Worm (Caenorhabditis elegans) whole organism, L1 larva: Measurements from ENCODE around the gene ttll-4.

ENCODE experiments used
- C16A3.4 ChIP-seq: fragments of 150-350 bp; optimal IDR thresholded peaks from 2 replicates; lab custom pipeline; 2014; ENCODE audit warnings: missing biosample characterization, missing genetic modification characterization
- efl-1 ChIP-seq, 4 experiments: fragments of 150-350 bp; optimal IDR thresholded peaks in 3 of 4; peaks in 1 of 4; 1 replicate in 1 of 4; 2 replicates in 3 of 4; lab custom pipeline; 2014; ENCODE audit warnings: missing biosample characterization in 2 of 4, missing genetic modification characterization in 2 of 4, missing genetic modification reagents in 2 of 4
- fkh-4 ChIP-seq: sonication (generic microtip); optimal IDR thresholded peaks from 2 replicates; lab custom pipeline; 2016; ENCODE audit warnings: missing compliant biosample characterization, missing genetic modification characterization, borderline replicate concordance
- lin-35 ChIP-seq, 2 experiments: fragments of 150-350 bp; optimal IDR thresholded peaks; 2 replicates each; lab custom pipeline; 2014; ENCODE audit warnings: missing biosample characterization in 2 of 2, missing genetic modification characterization in 2 of 2, missing genetic modification reagents in 2 of 2
- mep-1 ChIP-seq: fragments of 150-350 bp; optimal IDR thresholded peaks from 2 replicates; lab custom pipeline; 2014; ENCODE audit warnings: missing biosample characterization, missing genetic modification characterization
- nhr-12 ChIP-seq: sonication (generic microtip); optimal IDR thresholded peaks from 2 replicates; lab custom pipeline; 2017; ENCODE audit warnings: missing biosample characterization, missing genetic modification characterization
- tbx-2 ChIP-seq: sonication (generic microtip); optimal IDR thresholded peaks from 2 replicates; lab custom pipeline; 2016; ENCODE audit warnings: missing genetic modification characterization, missing compliant biosample characterization
- unc-86 ChIP-seq: sonication (generic microtip); optimal IDR thresholded peaks from 2 replicates; lab custom pipeline; 2016; ENCODE audit warnings: missing genetic modification characterization, missing compliant biosample characterization

ce11 chrIII:10108995-10109394 is 15.0 kb upstream of the ttll-4 start, which contains the start of gene T16H12.9:
- TF ChIP-seq lin-35 (GFP tag; optimal IDR thresholded peaks at IDR 0.05; lab: Kevin White, UChicago): no peak
- no peak for TF ChIP-seq tbx-2 (tag; lab: Kevin White, UChicago)
- no peak for TF ChIP-seq unc-86
- TF ChIP-seq nhr-12 (tag; lab: Kevin White, UChicago): no peak
- no peak for TF ChIP-seq mep-1 (tag; lab: Kevin White, UChicago)
- TF ChIP-seq C16A3.4 (tag; lab: Kevin White, UChicago): no peak
- TF ChIP-seq fkh-4 (tag; lab: Kevin White, UChicago): no peak
- TF ChIP-seq efl-1 (optimal IDR thresholded peaks at IDR 0.05; lab: Kevin White, UChicago): no peak
- no peak for TF ChIP-seq efl-1 (GFP tag; optimal IDR thresholded peaks at IDR 0.05 in 1 of 2; lab: Kevin White, UChicago)
